Worm (Caenorhabditis elegans): ENCODE results near the gene fip-1.

fip-1 gene

DNA sequence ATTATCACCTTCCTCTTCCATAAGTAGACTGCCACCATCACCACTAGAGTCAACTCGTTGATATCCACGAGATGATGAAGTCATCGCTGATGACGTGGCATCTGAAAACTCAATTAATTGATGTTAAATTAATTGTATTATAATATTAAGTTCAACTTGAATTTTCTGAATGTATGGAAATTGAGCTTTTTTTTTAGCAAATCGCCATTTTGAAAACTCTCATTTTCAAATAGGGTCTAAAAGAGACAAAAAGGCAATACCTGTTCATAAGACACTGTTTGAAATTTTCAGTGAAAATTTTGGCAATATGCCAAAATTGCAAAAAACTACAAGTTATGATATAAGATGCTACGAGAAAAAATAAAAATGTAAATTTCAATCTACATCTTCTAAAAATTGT lies 4.1 kb downstream of the fip-1 start, which contains the start of gene twk-7:
TSS of gene twk-7 (minus strand) at position 101 of the 400 bp plus-strand sequence.
- TF ChIP-seq tra-4 (tag; optimal IDR thresholded peaks at IDR 0.05), result no peak
- no peak for TF ChIP-seq scrt-1 (GFP tag; IDR thresholded peaks at IDR 0.05)
- no peak for TF ChIP-seq aly-1 (tag; optimal IDR thresholded peaks at IDR 0.05)
- no peak for TF ChIP-seq hnd-1 (tag; optimal IDR thresholded peaks at IDR 0.05)
- TF ChIP-seq tbx-37 (GFP tag; conservative IDR thresholded peaks at IDR 0.05), result no peak
- no peak for TF ChIP-seq hmg-4 (GFP tag; optimal IDR thresholded peaks at IDR 0.05)
- TF ChIP-seq tbx-11 (GFP tag; IDR thresholded peaks at IDR 0.05), result no peak
- no peak for TF ChIP-seq B0310.2 (tag; optimal IDR thresholded peaks at IDR 0.05)
- TF ChIP-seq pes-1 (GFP tag; IDR thresholded peaks at IDR 0.05), result no peak
- TF ChIP-seq ama-1 (optimal IDR thresholded peaks at IDR 0.05), result no peak
- no peak for TF ChIP-seq F13C5.2 (tag; optimal IDR thresholded peaks at IDR 0.05)
- TF ChIP-seq ceh-13 (GFP tag; optimal IDR thresholded peaks at IDR 0.05), result no peak
- TF ChIP-seq hmbx-1 (tag; optimal IDR thresholded peaks at IDR 0.05), result no peak
- no peak for TF ChIP-seq ceh-36 (tag; optimal IDR thresholded peaks at IDR 0.05)
- no peak for TF ChIP-seq flt-1 (GFP tag; IDR thresholded peaks at IDR 0.05)
- TF ChIP-seq ets-7 (tag; optimal IDR thresholded peaks at IDR 0.05), result no peak
- TF ChIP-seq sea-1 (GFP tag; conservative IDR thresholded peaks at IDR 0.05), result no peak

DNA sequence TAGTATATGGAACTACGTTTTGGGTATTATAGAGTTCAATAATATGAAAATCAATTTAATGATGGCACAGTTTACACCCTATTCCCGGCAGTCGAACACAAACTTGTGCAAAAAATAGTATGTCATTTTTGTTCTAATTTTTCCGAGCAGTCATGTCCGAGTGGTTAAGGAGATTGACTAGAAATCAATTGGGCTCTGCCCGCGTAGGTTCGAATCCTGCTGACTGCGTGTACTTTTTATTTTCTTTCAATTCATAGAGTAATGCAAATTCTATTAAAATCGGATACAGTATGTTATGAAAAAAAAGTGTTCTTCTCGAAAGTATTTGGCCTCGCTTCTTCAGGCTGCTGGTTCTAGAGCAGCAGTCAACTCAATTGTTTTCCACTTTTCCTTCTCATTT lies 6.5 kb downstream of the fip-1 start:
- no peak for TF ChIP-seq ets-7 (tag; optimal IDR thresholded peaks at IDR 0.05)
- TF ChIP-seq aly-1 (tag; optimal IDR thresholded peaks at IDR 0.05), result no peak
- TF ChIP-seq tbx-37 (GFP tag; conservative IDR thresholded peaks at IDR 0.05), result no peak
- TF ChIP-seq ama-1 (optimal IDR thresholded peaks at IDR 0.05), result no peak
- TF ChIP-seq F13C5.2 (tag; optimal IDR thresholded peaks at IDR 0.05), result no peak
- TF ChIP-seq ceh-13 (GFP tag; optimal IDR thresholded peaks at IDR 0.05), result no peak
- no peak for TF ChIP-seq pes-1 (GFP tag; IDR thresholded peaks at IDR 0.05)
- no peak for TF ChIP-seq hnd-1 (tag; optimal IDR thresholded peaks at IDR 0.05)
- TF ChIP-seq hmbx-1 (tag; optimal IDR thresholded peaks at IDR 0.05), result no peak
- TF ChIP-seq scrt-1 (GFP tag; IDR thresholded peaks at IDR 0.05), result no peak
- TF ChIP-seq sea-1 (GFP tag; conservative IDR thresholded peaks at IDR 0.05), result no peak
- TF ChIP-seq tra-4 (tag; optimal IDR thresholded peaks at IDR 0.05), result no peak

DNA sequence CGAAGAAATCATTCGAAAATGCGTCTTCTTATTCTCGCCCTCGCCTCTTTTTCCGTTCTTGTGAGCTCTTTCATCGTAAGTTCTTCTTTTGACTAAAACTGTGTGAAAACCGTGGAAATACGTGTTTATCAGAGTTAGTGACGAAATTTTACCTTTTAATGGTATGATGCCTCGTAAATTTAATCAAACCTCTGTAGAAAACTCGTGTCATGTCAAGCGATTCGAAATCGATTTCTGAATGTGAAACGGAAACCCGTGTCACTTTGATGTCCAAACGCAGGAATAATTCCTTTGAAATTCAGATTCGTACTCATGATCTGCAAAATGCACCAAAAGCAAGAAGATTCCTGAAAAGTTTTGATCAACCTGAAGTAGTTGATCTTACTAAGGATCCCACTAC lies 9.0 kb downstream of the fip-1 start, which contains the start of gene F22B7.3:
TSS of gene F22B7.3 (plus strand) at position 301 of the 400 bp plus-strand sequence.
- no peak for TF ChIP-seq sea-1 (GFP tag; conservative IDR thresholded peaks at IDR 0.05)
- TF ChIP-seq ama-1 (optimal IDR thresholded peaks at IDR 0.05), result no peak
- no peak for TF ChIP-seq ceh-36 (tag; optimal IDR thresholded peaks at IDR 0.05)
- TF ChIP-seq flt-1 (GFP tag; IDR thresholded peaks at IDR 0.05), result no peak
- no peak for TF ChIP-seq hnd-1 (tag; optimal IDR thresholded peaks at IDR 0.05)
- TF ChIP-seq ets-7 (tag; optimal IDR thresholded peaks at IDR 0.05), result no peak
- TF ChIP-seq tra-4 (tag; optimal IDR thresholded peaks at IDR 0.05), result no peak
- no peak for TF ChIP-seq F13C5.2 (tag; optimal IDR thresholded peaks at IDR 0.05)
- TF ChIP-seq aly-1 (tag; optimal IDR thresholded peaks at IDR 0.05), result no peak
- TF ChIP-seq pes-1 (GFP tag; IDR thresholded peaks at IDR 0.05), result no peak
- TF ChIP-seq scrt-1 (GFP tag; IDR thresholded peaks at IDR 0.05), result no peak
- no peak for TF ChIP-seq ceh-13 (GFP tag; optimal IDR thresholded peaks at IDR 0.05)
- no peak for TF ChIP-seq tbx-37 (GFP tag; conservative IDR thresholded peaks at IDR 0.05)
- no peak for TF ChIP-seq tbx-11 (GFP tag; IDR thresholded peaks at IDR 0.05)
- TF ChIP-seq hmg-4 (GFP tag; optimal IDR thresholded peaks at IDR 0.05), result no peak
- TF ChIP-seq hmbx-1 (tag; optimal IDR thresholded peaks at IDR 0.05), result no peak
- TF ChIP-seq B0310.2 (tag; optimal IDR thresholded peaks at IDR 0.05), result no peak

DNA sequence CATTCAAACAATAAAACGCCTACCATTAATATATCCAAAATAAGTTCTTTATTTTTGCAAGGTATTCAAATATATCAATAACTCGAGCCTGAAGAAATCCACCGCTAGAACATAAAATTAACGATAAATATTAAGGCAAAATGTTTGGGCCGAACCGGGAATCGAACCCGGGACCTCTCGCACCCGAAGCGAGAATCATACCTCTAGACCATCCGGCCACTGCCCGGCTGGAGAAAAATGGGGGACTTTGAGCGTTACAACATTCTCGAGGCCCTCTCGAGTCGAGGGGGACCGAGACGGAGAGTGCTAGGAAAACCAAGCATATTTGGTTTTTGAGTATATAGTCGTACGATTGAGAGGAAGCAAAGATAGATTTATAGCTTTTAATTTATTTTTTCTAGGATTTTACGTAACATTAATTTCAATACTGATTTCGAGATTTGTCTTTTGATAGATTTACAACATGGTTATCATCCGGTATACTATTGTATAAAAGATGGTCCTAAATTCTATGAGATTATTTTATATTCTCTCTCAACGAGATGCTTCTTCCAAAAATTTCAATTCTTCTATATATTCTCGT lies 10.8 kb downstream of the fip-1 start, which contains the start of gene flp-23:
TSS of gene flp-23 (plus strand) at position 533 of the 583 bp plus-strand sequence.
- TF ChIP-seq aly-1 (tag; optimal IDR thresholded peaks at IDR 0.05), result peak; percentile 88
- peak; percentile 90 for TF ChIP-seq scrt-1 (GFP tag; IDR thresholded peaks at IDR 0.05)
- TF ChIP-seq ceh-13 (GFP tag; optimal IDR thresholded peaks at IDR 0.05), result peak; percentile 69
- TF ChIP-seq tbx-11 (GFP tag; IDR thresholded peaks at IDR 0.05), result peak; percentile 74
- TF ChIP-seq ceh-36 (tag; optimal IDR thresholded peaks at IDR 0.05), result peak; percentile 79
- peak; percentile 48 for TF ChIP-seq hmbx-1 (tag; optimal IDR thresholded peaks at IDR 0.05)
- peak; percentile 58 for TF ChIP-seq ets-7 (tag; optimal IDR thresholded peaks at IDR 0.05)
- TF ChIP-seq tra-4 (tag; optimal IDR thresholded peaks at IDR 0.05), result peak; percentile 59
- TF ChIP-seq F13C5.2 (tag; optimal IDR thresholded peaks at IDR 0.05), result peak; percentile 87
- TF ChIP-seq ama-1 (optimal IDR thresholded peaks at IDR 0.05), result no peak
- TF ChIP-seq B0310.2 (tag; optimal IDR thresholded peaks at IDR 0.05), result peak; percentile 45
- peak; percentile 80; the same call in 1 of the 2 replicates for TF ChIP-seq tbx-37 (GFP tag; conservative IDR thresholded peaks at IDR 0.05)
- TF ChIP-seq flt-1 (GFP tag; IDR thresholded peaks at IDR 0.05), result peak; percentile 87
- TF ChIP-seq sea-1 (GFP tag; conservative IDR thresholded peaks at IDR 0.05), result peak; percentile 89
- TF ChIP-seq hmg-4 (GFP tag; optimal IDR thresholded peaks at IDR 0.05), result peak; percentile 85
- TF ChIP-seq hnd-1 (tag; optimal IDR thresholded peaks at IDR 0.05), result peak; percentile 60
- TF ChIP-seq pes-1 (GFP tag; IDR thresholded peaks at IDR 0.05), result peak; percentile 91

DNA sequence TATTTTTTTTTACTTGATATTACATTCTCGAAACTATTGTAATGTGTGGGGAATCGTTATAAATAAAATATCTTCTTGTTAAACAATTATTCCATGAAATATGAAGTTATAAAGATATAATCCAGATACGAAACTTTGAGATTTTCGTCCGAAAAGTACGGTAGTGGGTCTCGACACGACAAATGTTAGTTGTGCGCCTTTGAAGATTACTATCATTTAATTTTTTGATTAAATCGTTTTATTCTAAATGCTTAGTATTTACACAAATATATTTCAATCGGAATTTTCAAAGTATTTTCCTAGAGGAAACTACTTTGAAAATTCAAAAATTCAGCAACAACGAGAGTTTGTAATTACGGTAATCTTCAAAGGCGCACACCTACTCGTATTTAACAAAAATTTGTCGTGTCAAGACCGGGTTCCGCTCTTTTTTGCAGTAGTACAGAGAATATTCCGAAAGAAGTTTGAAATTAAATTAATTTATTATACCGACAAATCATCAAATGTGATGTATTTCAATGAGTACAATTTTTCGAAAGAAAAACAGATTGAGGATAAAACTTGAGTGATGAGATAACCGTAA lies 12.7 kb downstream of the fip-1 start:
- no peak for TF ChIP-seq flt-1 (GFP tag; IDR thresholded peaks at IDR 0.05)
- no peak for TF ChIP-seq tra-4 (tag; optimal IDR thresholded peaks at IDR 0.05)
- no peak for TF ChIP-seq sea-1 (GFP tag; conservative IDR thresholded peaks at IDR 0.05)
- TF ChIP-seq hnd-1 (tag; optimal IDR thresholded peaks at IDR 0.05), result no peak
- TF ChIP-seq ceh-13 (GFP tag; optimal IDR thresholded peaks at IDR 0.05), result no peak
- TF ChIP-seq F13C5.2 (tag; optimal IDR thresholded peaks at IDR 0.05), result no peak
- no peak for TF ChIP-seq scrt-1 (GFP tag; IDR thresholded peaks at IDR 0.05)
- no peak for TF ChIP-seq hmg-4 (GFP tag; optimal IDR thresholded peaks at IDR 0.05)
- no peak for TF ChIP-seq B0310.2 (tag; optimal IDR thresholded peaks at IDR 0.05)
- no peak for TF ChIP-seq tbx-11 (GFP tag; IDR thresholded peaks at IDR 0.05)
- TF ChIP-seq pes-1 (GFP tag; IDR thresholded peaks at IDR 0.05), result no peak
- no peak for TF ChIP-seq hmbx-1 (tag; optimal IDR thresholded peaks at IDR 0.05)
- TF ChIP-seq ama-1 (optimal IDR thresholded peaks at IDR 0.05), result no peak
- no peak for TF ChIP-seq ets-7 (tag; optimal IDR thresholded peaks at IDR 0.05)

DNA sequence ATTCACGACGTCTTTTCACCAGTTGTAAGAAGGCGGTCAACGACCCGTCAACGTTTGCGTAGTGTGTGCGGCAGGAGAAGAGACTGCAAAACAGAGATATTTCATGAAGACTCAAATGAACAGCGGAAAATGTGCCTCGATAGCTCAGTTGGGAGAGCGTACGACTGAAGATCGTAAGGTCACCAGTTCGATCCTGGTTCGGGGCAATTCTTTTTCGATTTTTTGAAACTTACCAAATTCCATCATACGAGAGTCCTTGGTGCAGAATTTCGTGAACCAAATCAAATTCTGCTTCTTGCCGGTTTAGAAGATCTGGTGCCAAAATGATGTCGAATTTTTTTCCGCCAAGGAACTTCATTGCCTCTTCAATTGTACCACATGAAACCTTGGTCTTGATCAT lies 13.4 kb downstream of the fip-1 start:
- TF ChIP-seq hnd-1 (tag; optimal IDR thresholded peaks at IDR 0.05) (peak; percentile 35), F13C5.2 (tag; optimal IDR thresholded peaks at IDR 0.05) (peak; percentile 43), B0310.2 (tag; optimal IDR thresholded peaks at IDR 0.05) (peak; percentile 21), sea-1 (GFP tag; conservative IDR thresholded peaks at IDR 0.05) (0 out of 2 replicates have a peak, but pooled peaks have one; percentile 56), ceh-13 (GFP tag; optimal IDR thresholded peaks at IDR 0.05) (peak; percentile 47), scrt-1 (GFP tag; IDR thresholded peaks at IDR 0.05) (peak; percentile 63; the same call in 1 of the 2 replicates), hmg-4 (GFP tag; optimal IDR thresholded peaks at IDR 0.05) (peak; percentile 68), tbx-37 (GFP tag; conservative IDR thresholded peaks at IDR 0.05) (no peak), ets-7 (tag; optimal IDR thresholded peaks at IDR 0.05) (no peak), tra-4 (tag; optimal IDR thresholded peaks at IDR 0.05) (no peak), ceh-36 (tag; optimal IDR thresholded peaks at IDR 0.05) (peak; percentile 19), pes-1 (GFP tag; IDR thresholded peaks at IDR 0.05) (peak; percentile 80), tbx-11 (GFP tag; IDR thresholded peaks at IDR 0.05) (peak; percentile 70; the same call in 1 of the 2 replicates), hmbx-1 (tag; optimal IDR thresholded peaks at IDR 0.05) (peak; percentile 24), flt-1 (GFP tag; IDR thresholded peaks at IDR 0.05) (peak; percentile 72), aly-1 (tag; optimal IDR thresholded peaks at IDR 0.05) (no peak), ama-1 (optimal IDR thresholded peaks at IDR 0.05) (no peak)

Measured in whole organism, early embryonic.